Fruit fly (Drosophila melanogaster): ENCODE data around the gene CG14852.

The CG14852 gene

dm6 chr3R:14580045-14580579, 14.4 kb downstream of the CG14852 start:
- no peak for TF ChIP-seq EcR (GFP tag; optimal IDR thresholded peaks at IDR 0.05)
- no peak for TF ChIP-seq psq (optimal IDR thresholded peaks at IDR 0.05)

dm6 chr3R:14586480-14587443, 21.0 kb downstream of the CG14852 start:
- no peak for TF ChIP-seq pan (optimal IDR thresholded peaks at IDR 0.05)
- no peak for TF ChIP-seq Dll (optimal IDR thresholded peaks at IDR 0.05)
- no peak for TF ChIP-seq CG8478 (optimal IDR thresholded peaks at IDR 0.05)
- no peak for TF ChIP-seq psq (optimal IDR thresholded peaks at IDR 0.05)
- TF ChIP-seq EcR (GFP tag; optimal IDR thresholded peaks at IDR 0.05): no peak
- no peak for TF ChIP-seq usp (GFP tag; optimal IDR thresholded peaks at IDR 0.05)

- no peak for TF ChIP-seq EcR (GFP tag; optimal IDR thresholded peaks at IDR 0.05)
- no peak for TF ChIP-seq Dll (optimal IDR thresholded peaks at IDR 0.05)
- TF ChIP-seq psq (optimal IDR thresholded peaks at IDR 0.05): no peak
- TF ChIP-seq pan (optimal IDR thresholded peaks at IDR 0.05): no peak
- no peak for TF ChIP-seq CG8478 (optimal IDR thresholded peaks at IDR 0.05)
- TF ChIP-seq usp (GFP tag; optimal IDR thresholded peaks at IDR 0.05): no peak
These were observed 23.8 kb downstream of the CG14852 start for dm6 chr3R:14589483-14589882.

dm6 chr3R:14590753-14591535, 25.2 kb downstream of the CG14852 start:
- TF ChIP-seq CG8478 (optimal IDR thresholded peaks at IDR 0.05) (no peak), pan (optimal IDR thresholded peaks at IDR 0.05) (no peak), usp (GFP tag; optimal IDR thresholded peaks at IDR 0.05) (no peak), Dll (optimal IDR thresholded peaks at IDR 0.05) (no peak), EcR (GFP tag; optimal IDR thresholded peaks at IDR 0.05) (no peak), psq (optimal IDR thresholded peaks at IDR 0.05) (no peak)

- TF ChIP-seq CG8478 (optimal IDR thresholded peaks at IDR 0.05): no peak
These were observed 32.3 kb downstream of the CG14852 start for dm6 chr3R:14597935-14598424.

dm6 chr3R:14608892-14609692, 43.4 kb downstream of the CG14852 start, which contains the start of gene CG14853:
CG14853 (plus strand) TSS chr3R:14609642.
- TF ChIP-seq CG8478 (optimal IDR thresholded peaks at IDR 0.05): no peak
- peak; percentile 58 for TF ChIP-seq pan (optimal IDR thresholded peaks at IDR 0.05)
